Worm (Caenorhabditis elegans) whole organism, L3 larva: ENCODE data around the gene aptf-4.

ENCODE experiments used
- ZK546.5 ChIP-seq: sonication (generic microtip); optimal IDR thresholded peaks from 2 replicates; lab custom pipeline; 2017; ENCODE audit warnings: missing biosample characterization, missing genetic modification characterization
- aly-2 ChIP-seq: fragments of 150-350 bp; optimal IDR thresholded peaks from 2 replicates; lab custom pipeline; 2014; ENCODE audit warnings: missing biosample characterization, missing genetic modification characterization
- ama-1 ChIP-seq: fragments of 150-350 bp; optimal IDR thresholded peaks from 2 replicates; lab custom pipeline; 2018
- ceh-16 ChIP-seq: sonication (generic microtip); optimal IDR thresholded peaks from 2 replicates; lab custom pipeline; 2017; ENCODE audit warnings: missing biosample characterization, missing genetic modification characterization
- ceh-28 ChIP-seq: fragments of 150-350 bp; optimal IDR thresholded peaks from 2 replicates; lab custom pipeline; 2014; ENCODE audit warnings: missing biosample characterization, missing genetic modification reagents, missing genetic modification characterization
- ceh-82 ChIP-seq: fragments of 150-350 bp; optimal IDR thresholded peaks from 2 replicates; lab custom pipeline; 2014; ENCODE audit warnings: missing biosample characterization, missing genetic modification characterization
- ceh-9 ChIP-seq: sonication (generic microtip); optimal IDR thresholded peaks from 2 replicates; lab custom pipeline; 2018; ENCODE audit warnings: missing biosample characterization, missing genetic modification characterization
- daf-12 ChIP-seq: fragments of 150-350 bp; optimal IDR thresholded peaks from 2 replicates; lab custom pipeline; 2014; ENCODE audit warnings: missing biosample characterization, missing genetic modification reagents, missing genetic modification characterization
- egl-27 ChIP-seq: sonication (generic microtip); optimal IDR thresholded peaks from 4 replicates; lab custom pipeline; 2017; ENCODE audit warnings: missing biosample characterization, missing genetic modification reagents, missing genetic modification characterization
- egl-5 ChIP-seq: fragments of 150-350 bp; optimal IDR thresholded peaks from 2 replicates; lab custom pipeline; 2017; ENCODE audit warnings: missing biosample characterization, missing genetic modification reagents, missing genetic modification characterization, inconsistent platforms
- elt-1 ChIP-seq: fragments of 150-350 bp; optimal IDR thresholded peaks from 2 replicates; lab custom pipeline; 2014; ENCODE audit warnings: missing biosample characterization, missing genetic modification characterization
- elt-3 ChIP-seq, 3 experiments: fragments of 150-350 bp in 1 of 3; sonication (generic microtip) in 2 of 3; optimal IDR thresholded peaks; 2 replicates in 2 of 3; 4 replicates in 1 of 3; lab custom pipeline; 2014 to 2017; ENCODE audit warnings: missing biosample characterization in 3 of 3, missing genetic modification characterization in 3 of 3
- eor-1 ChIP-seq, 2 experiments: fragments of 150-350 bp; optimal IDR thresholded peaks; 2 replicates each; lab custom pipeline; 2014 to 2018; ENCODE audit warnings: missing biosample characterization in 2 of 2, missing genetic modification characterization in 2 of 2
- fkh-10 ChIP-seq: sonication (generic microtip); optimal IDR thresholded peaks from 2 replicates; lab custom pipeline; 2017; ENCODE audit warnings: missing biosample characterization, missing genetic modification reagents, missing genetic modification characterization
- fkh-2 ChIP-seq: fragments of 150-350 bp; optimal IDR thresholded peaks from 2 replicates; lab custom pipeline; 2014; ENCODE audit warnings: missing biosample characterization, missing genetic modification reagents, missing genetic modification characterization
- fos-1 ChIP-seq: fragments of 150-350 bp; optimal IDR thresholded peaks from 2 replicates; lab custom pipeline; 2014; ENCODE audit warnings: missing biosample characterization, missing genetic modification characterization
- jun-1 ChIP-seq: fragments of 150-350 bp; optimal IDR thresholded peaks from 2 replicates; lab custom pipeline; 2014; ENCODE audit warnings: missing biosample characterization, missing genetic modification reagents, missing genetic modification characterization
- lin-15B ChIP-seq: fragments of 150-350 bp; optimal IDR thresholded peaks from 2 replicates; lab custom pipeline; 2014; ENCODE audit warnings: missing biosample characterization, missing genetic modification characterization
- lin-39 ChIP-seq: fragments of 150-350 bp; optimal IDR thresholded peaks from 2 replicates; lab custom pipeline; 2018; ENCODE audit warnings: missing biosample characterization, missing genetic modification reagents, missing genetic modification characterization
- lsy-12 ChIP-seq: sonication (generic microtip); optimal IDR thresholded peaks from 2 replicates; lab custom pipeline; 2016; ENCODE audit warnings: mild to moderate bottlenecking, missing genetic modification characterization, missing compliant biosample characterization
- mdl-1 ChIP-seq: fragments of 150-350 bp; optimal IDR thresholded peaks from 2 replicates; lab custom pipeline; 2014; ENCODE audit warnings: missing biosample characterization, missing genetic modification characterization
- mml-1 ChIP-seq: fragments of 150-350 bp; sonication (generic microtip); optimal IDR thresholded peaks from 3 replicates; lab custom pipeline; 2014; ENCODE audit warnings: missing biosample characterization, missing genetic modification characterization
- nfya-1 ChIP-seq: sonication (generic microtip); optimal IDR thresholded peaks from 2 replicates; lab custom pipeline; 2017; ENCODE audit warnings: missing genetic modification characterization, mild to moderate bottlenecking, missing compliant biosample characterization, antibody characterized with exemption, moderate library complexity; ENCODE audit not compliant: insufficient read depth
- nhr-11 ChIP-seq: fragments of 150-350 bp; optimal IDR thresholded peaks from 2 replicates; lab custom pipeline; 2014; ENCODE audit warnings: missing biosample characterization, missing genetic modification characterization
- nhr-12 ChIP-seq: fragments of 150-350 bp; optimal IDR thresholded peaks from 2 replicates; lab custom pipeline; 2014; ENCODE audit warnings: missing biosample characterization, missing genetic modification characterization
- nhr-23 ChIP-seq: fragments of 150-350 bp; optimal IDR thresholded peaks from 2 replicates; lab custom pipeline; 2014; ENCODE audit warnings: missing biosample characterization, missing genetic modification reagents, missing genetic modification characterization
- nhr-237 ChIP-seq: fragments of 150-350 bp; optimal IDR thresholded peaks from 2 replicates; lab custom pipeline; 2014; ENCODE audit warnings: missing biosample characterization, missing genetic modification characterization
- nhr-25 ChIP-seq: sonication (generic microtip); optimal IDR thresholded peaks from 2 replicates; lab custom pipeline; 2017; ENCODE audit warnings: missing biosample characterization, missing genetic modification characterization
- nhr-28 ChIP-seq: fragments of 150-350 bp; optimal IDR thresholded peaks from 2 replicates; lab custom pipeline; 2014; ENCODE audit warnings: missing biosample characterization, missing genetic modification characterization
- nhr-43 ChIP-seq: sonication (generic microtip); optimal IDR thresholded peaks from 2 replicates; lab custom pipeline; 2016; ENCODE audit warnings: mild to moderate bottlenecking, missing genetic modification characterization, missing compliant biosample characterization; ENCODE audit not compliant: poor library complexity, severe bottlenecking
- pqm-1 ChIP-seq: fragments of 150-350 bp; optimal IDR thresholded peaks from 2 replicates; lab custom pipeline; 2017; ENCODE audit warnings: missing biosample characterization, missing genetic modification characterization, inconsistent platforms
- sea-2 ChIP-seq: fragments of 150-350 bp; sonication (generic microtip); optimal IDR thresholded peaks from 4 replicates; lab custom pipeline; 2014; ENCODE audit warnings: missing biosample characterization, missing genetic modification reagents, missing genetic modification characterization
- skn-1 ChIP-seq: fragments of 150-350 bp; optimal IDR thresholded peaks from 2 replicates; lab custom pipeline; 2014; ENCODE audit warnings: missing biosample characterization, missing genetic modification characterization
- snpc-4 ChIP-seq: fragments of 150-350 bp; optimal IDR thresholded peaks from 2 replicates; lab custom pipeline; 2014; ENCODE audit warnings: missing biosample characterization, missing genetic modification characterization
- tbx-2 ChIP-seq: sonication (generic microtip); optimal IDR thresholded peaks from 2 replicates; lab custom pipeline; 2016; ENCODE audit warnings: mild to moderate bottlenecking, missing genetic modification characterization, missing compliant biosample characterization
- unc-39 ChIP-seq: sonication (generic microtip); optimal IDR thresholded peaks from 4 replicates; lab custom pipeline; 2017; ENCODE audit warnings: missing biosample characterization, missing genetic modification characterization
- unc-62 ChIP-seq: fragments of 150-350 bp; sonication (generic microtip); optimal IDR thresholded peaks from 4 replicates; lab custom pipeline; 2014; ENCODE audit warnings: missing biosample characterization, missing genetic modification reagents, missing genetic modification characterization
- zag-1 ChIP-seq: fragments of 150-350 bp; optimal IDR thresholded peaks from 2 replicates; lab custom pipeline; 2014; ENCODE audit warnings: missing biosample characterization, missing genetic modification characterization
- ztf-4 ChIP-seq: fragments of 150-350 bp; optimal IDR thresholded peaks from 2 replicates; lab custom pipeline; 2014; ENCODE audit warnings: missing biosample characterization, missing genetic modification characterization

aptf-4 gene

ce11 chrII:8581700-8582099 is 9.1 kb upstream of the aptf-4 start, which contains the start of gene arl-1:
TSS of gene arl-1 (plus strand) at chrII:8582000.
- TF ChIP-seq zag-1 (no peak), lin-15B (tag; lab: Kevin White, UChicago) (no peak), snpc-4 (tag; lab: Kevin White, UChicago) (no peak), unc-62 (no peak), lsy-12 (tag; lab: Kevin White, UChicago) (no peak), mml-1 (tag; lab: Kevin White, UChicago) (no peak), jun-1 (tag; lab: Kevin White, UChicago) (no peak), nhr-23 (tag; lab: Kevin White, UChicago) (no peak), ZK546.5 (tag; lab: Kevin White, UChicago) (no peak), egl-27 (tag; lab: Kevin White, UChicago) (no peak), nfya-1 (tag; lab: Kevin White, UChicago) (no peak)

- TF ChIP-seq fos-1 (tag; lab: Kevin White, UChicago), result no peak
- TF ChIP-seq nhr-28 (tag; lab: Kevin White, UChicago), result no peak
- no peak for TF ChIP-seq daf-12 (tag; lab: Kevin White, UChicago)
- no peak for TF ChIP-seq elt-1 (tag; lab: Kevin White, UChicago)
- TF ChIP-seq sea-2, result no peak
- no peak for TF ChIP-seq unc-39 (tag; lab: Kevin White, UChicago)
- no peak for TF ChIP-seq aly-2 (tag; lab: Kevin White, UChicago)
- no peak for TF ChIP-seq lin-15B (tag; lab: Kevin White, UChicago)
- TF ChIP-seq ZK546.5 (tag; lab: Kevin White, UChicago), result no peak
- no peak for TF ChIP-seq mdl-1 (tag; lab: Kevin White, UChicago)
- TF ChIP-seq egl-27 (tag; lab: Kevin White, UChicago), result no peak
- TF ChIP-seq ceh-9 (tag; lab: Kevin White, UChicago), result no peak
- no peak for TF ChIP-seq fkh-10 (GFP tag; lab: Kevin White, UChicago)
- TF ChIP-seq eor-1 (tag; optimal IDR thresholded peaks at IDR 0.05; lab: Kevin White, UChicago), result no peak
- no peak for TF ChIP-seq lsy-12 (tag; lab: Kevin White, UChicago)
- no peak for TF ChIP-seq skn-1
- no peak for TF ChIP-seq ceh-82
- TF ChIP-seq egl-5, result no peak
- no peak for TF ChIP-seq nhr-25 (tag; lab: Kevin White, UChicago)
- no peak for TF ChIP-seq nhr-43 (tag; lab: Kevin White, UChicago)
Measured at ce11 chrII:8583035-8583434, 7.7 kb upstream of the aptf-4 start.

- peak; percentile 42 for TF ChIP-seq egl-5
- TF ChIP-seq tbx-2, result no peak
- no peak for TF ChIP-seq ztf-4 (tag; lab: Kevin White, UChicago)
- TF ChIP-seq lin-15B (tag; lab: Kevin White, UChicago), result no peak
- TF ChIP-seq nfya-1 (tag; lab: Kevin White, UChicago), result peak; percentile 47
- TF ChIP-seq nhr-28 (tag; lab: Kevin White, UChicago), result no peak
- no peak for TF ChIP-seq lsy-12 (tag; lab: Kevin White, UChicago)
Measured at ce11 chrII:8585036-8585627, 5.7 kb upstream of the aptf-4 start, which contains the start of gene F54C9.11. TSS of gene F54C9.11 (minus strand) at chrII:8585086.

ce11 chrII:8585921-8586320 is 4.9 kb upstream of the aptf-4 start:
- TF ChIP-seq nhr-25 (tag; lab: Kevin White, UChicago) (peak; percentile 56), nhr-23 (tag; lab: Kevin White, UChicago) (no peak)

ce11 chrII:8587660-8588230 is 3.0 kb upstream of the aptf-4 start:
- TF ChIP-seq nhr-12 (tag; lab: Kevin White, UChicago) (no peak), ama-1 (no peak), skn-1 (no peak), pqm-1 (tag; lab: Kevin White, UChicago) (no peak), sea-2 (no peak), lin-39 (tag; lab: Kevin White, UChicago) (peak; percentile 18), nhr-237 (tag; lab: Kevin White, UChicago) (no peak), nfya-1 (tag; lab: Kevin White, UChicago) (peak; percentile 14), mml-1 (tag; lab: Kevin White, UChicago) (no peak), lsy-12 (tag; lab: Kevin White, UChicago) (no peak), elt-3 (tag; optimal IDR thresholded peaks at IDR 0.05; lab: Kevin White, UChicago) (no peak), ceh-16 (no peak), nhr-11 (tag; lab: Kevin White, UChicago) (no peak), daf-12 (tag; lab: Kevin White, UChicago) (no peak), ceh-28 (no peak), fkh-2 (tag; lab: Kevin White, UChicago) (no peak), jun-1 (tag; lab: Kevin White, UChicago) (no peak), unc-62 (no peak), nhr-23 (tag; lab: Kevin White, UChicago) (no peak), lin-15B (tag; lab: Kevin White, UChicago) (no peak), zag-1 (no peak), elt-1 (tag; lab: Kevin White, UChicago) (peak; percentile 64), ceh-9 (tag; lab: Kevin White, UChicago) (no peak), ZK546.5 (tag; lab: Kevin White, UChicago) (no peak)
